In the genomic region with DNA sequence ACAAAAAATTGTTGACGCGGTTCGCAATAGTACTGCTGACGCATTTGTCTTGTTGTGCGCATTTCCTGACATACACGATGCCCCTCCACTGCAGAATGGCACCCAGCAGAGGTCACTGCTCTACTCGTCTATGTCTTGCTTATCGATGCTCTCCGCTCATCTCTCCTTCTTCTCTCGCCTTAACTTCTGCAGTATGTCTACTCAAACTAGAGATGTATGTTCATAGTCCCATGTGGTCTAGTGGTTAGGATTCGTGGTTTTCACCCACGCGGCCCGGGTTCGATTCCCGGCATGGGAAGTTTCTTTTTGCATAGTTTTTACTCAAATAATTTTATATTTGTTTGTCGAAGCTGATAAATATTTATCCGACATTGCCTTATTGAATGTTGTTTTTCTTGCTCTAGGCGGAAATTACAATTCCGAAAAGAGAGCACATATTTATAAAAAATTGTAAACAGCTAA, we compare ENCODE assay signal across 4 worm cellular contexts.
TF ChIP-seq lines count a peak whose summit lies in the region.

TSS of gene C28G1.2 (plus strand) at position 130 of the 462 bp plus-strand sequence.

TF ChIP-seq in whole organism, L2 larva, 48 proteins besides CTCF, POLR2A, EP300 and RAD21 (continues in another document):
- TF ChIP-seq sem-4 (tag; optimal IDR thresholded peaks at IDR 0.05; lab: Kevin White, UChicago), result peak; percentile 84
- peak; percentile 91 for TF ChIP-seq sma-3 (GFP tag; optimal IDR thresholded peaks at IDR 0.05; lab: Kevin White, UChicago)
- TF ChIP-seq ZK546.5 (tag; optimal IDR thresholded peaks at IDR 0.05; lab: Kevin White, UChicago), result no peak
- peak; percentile 95 for TF ChIP-seq F13H6.1 (tag; optimal IDR thresholded peaks at IDR 0.05; lab: Kevin White, UChicago)
- TF ChIP-seq sma-9 (GFP tag; optimal IDR thresholded peaks at IDR 0.05; lab: Kevin White, UChicago), result peak; percentile 95
- TF ChIP-seq sma-9 (tag; optimal IDR thresholded peaks at IDR 0.05; lab: Kevin White, UChicago), result no peak
- TF ChIP-seq nhr-21 (tag; optimal IDR thresholded peaks at IDR 0.05; lab: Kevin White, UChicago), result peak; percentile 92
- peak; percentile 28 for TF ChIP-seq ceh-16 (tag; optimal IDR thresholded peaks at IDR 0.05; lab: Kevin White, UChicago)
- peak; percentile 45 for TF ChIP-seq nhr-10 (tag; optimal IDR thresholded peaks at IDR 0.05; lab: Kevin White, UChicago)
- TF ChIP-seq unc-55 (GFP tag; optimal IDR thresholded peaks at IDR 0.05; lab: Kevin White, UChicago), result peak; percentile 91
- TF ChIP-seq nhr-129 (tag; optimal IDR thresholded peaks at IDR 0.05; lab: Kevin White, UChicago), result peak; percentile 97
- no peak for TF ChIP-seq alr-1 (tag; optimal IDR thresholded peaks at IDR 0.05; lab: Kevin White, UChicago)
- peak; percentile 94 for TF ChIP-seq egl-27 (tag; optimal IDR thresholded peaks at IDR 0.05; lab: Kevin White, UChicago)
- peak; percentile 58 for TF ChIP-seq blmp-1 (tag; optimal IDR thresholded peaks at IDR 0.05; lab: Kevin White, UChicago; ENCODE audit: insufficient read depth)
- peak; percentile 95 for TF ChIP-seq nhr-6 (tag; optimal IDR thresholded peaks at IDR 0.05; lab: Kevin White, UChicago)
- peak; percentile 81 for TF ChIP-seq Y55F3AM.14 (GFP tag; optimal IDR thresholded peaks at IDR 0.05; lab: Kevin White, UChicago)
- no peak for TF ChIP-seq R02D3.7 (tag; optimal IDR thresholded peaks at IDR 0.05; lab: Kevin White, UChicago)
- TF ChIP-seq elt-1 (tag; optimal IDR thresholded peaks at IDR 0.05; lab: Kevin White, UChicago), result no peak
- peak; percentile 44 for TF ChIP-seq unc-62 (GFP tag; optimal IDR thresholded peaks at IDR 0.05; lab: Kevin White, UChicago)
- peak; percentile 65 for TF ChIP-seq fos-1 (tag; optimal IDR thresholded peaks at IDR 0.05; lab: Kevin White, UChicago)
- no peak for TF ChIP-seq ztf-1 (GFP tag; conservative IDR thresholded peaks at IDR 0.05; lab: Robert Waterston, UW)

TF ChIP-seq in whole organism, L4 larva, 104 proteins besides CTCF, POLR2A, EP300 and RAD21 (continues in another document):
- TF ChIP-seq ceh-82 (tag; optimal IDR thresholded peaks at IDR 0.05; lab: Kevin White, UChicago) (peak; percentile 14), pqm-1 (tag; optimal IDR thresholded peaks at IDR 0.05; lab: Kevin White, UChicago) (no peak), nhr-10 (tag; optimal IDR thresholded peaks at IDR 0.05; lab: Kevin White, UChicago) (peak; percentile 18), unc-62 (GFP tag; optimal IDR thresholded peaks at IDR 0.05 in 1 of 2; lab: Kevin White, UChicago) (peak in 1 of 2 experiments; percentile 98), unc-62 (tag; optimal IDR thresholded peaks at IDR 0.05; lab: Kevin White, UChicago) (no peak), daf-12 (tag; optimal IDR thresholded peaks at IDR 0.05; lab: Kevin White, UChicago) (no peak), daf-8 (GFP tag; IDR thresholded peaks at IDR 0.05; lab: Robert Waterston, UW) (peak; percentile 71; the same call in 1 of the 2 replicates), mep-1 (tag; optimal IDR thresholded peaks at IDR 0.05; lab: Kevin White, UChicago) (peak; percentile 97), lim-7 (GFP tag; IDR thresholded peaks at IDR 0.05; lab: Robert Waterston, UW) (peak; percentile 99), R02D3.7 (tag; optimal IDR thresholded peaks at IDR 0.05; lab: Kevin White, UChicago) (peak; percentile 48), egl-43 (GFP tag; IDR thresholded peaks at IDR 0.05; lab: Robert Waterston, UW) (peak; percentile 99), spr-1 (tag; optimal IDR thresholded peaks at IDR 0.05; lab: Kevin White, UChicago) (peak; percentile 92), daf-19 (GFP tag; conservative IDR thresholded peaks at IDR 0.05; lab: Robert Waterston, UW) (peak; percentile 96), nhr-6 (tag; optimal IDR thresholded peaks at IDR 0.05; lab: Kevin White, UChicago) (peak; percentile 80), lir-3 (tag; optimal IDR thresholded peaks at IDR 0.05; lab: Kevin White, UChicago) (peak; percentile 88), nhr-102 (tag; optimal IDR thresholded peaks at IDR 0.05; lab: Kevin White, UChicago) (peak; percentile 88), nhr-28 (tag; optimal IDR thresholded peaks at IDR 0.05; lab: Kevin White, UChicago) (peak; percentile 72), rbr-2 (tag; optimal IDR thresholded peaks at IDR 0.05; lab: Kevin White, UChicago) (peak; percentile 97), dve-1 (tag; optimal IDR thresholded peaks at IDR 0.05; lab: Kevin White, UChicago; ENCODE audit: insufficient read depth) (peak; percentile 95), zfp-3 (GFP tag; conservative IDR thresholded peaks at IDR 0.05; lab: Robert Waterston, UW) (peak; percentile 88), ceh-44 (GFP tag; IDR thresholded peaks at IDR 0.05; lab: Robert Waterston, UW) (peak; percentile 94), ceh-62 (tag; optimal IDR thresholded peaks at IDR 0.05; lab: Kevin White, UChicago) (no peak)

TF ChIP-seq in whole organism, late embryonic, 69 proteins besides CTCF, POLR2A, EP300 and RAD21 (continues in another document):
- peak; percentile 75 for TF ChIP-seq pros-1 (tag; optimal IDR thresholded peaks at IDR 0.05; lab: Kevin White, UChicago)
- peak; percentile 94 for TF ChIP-seq F13H6.1 (tag; optimal IDR thresholded peaks at IDR 0.05; lab: Kevin White, UChicago)
- TF ChIP-seq tbx-7 (tag; optimal IDR thresholded peaks at IDR 0.05; lab: Kevin White, UChicago), result peak; percentile 77
- peak; percentile 80 for TF ChIP-seq zip-5 (tag; optimal IDR thresholded peaks at IDR 0.05; lab: Kevin White, UChicago)
- TF ChIP-seq hlh-13 (GFP tag; optimal IDR thresholded peaks at IDR 0.05; lab: Kevin White, UChicago), result peak; percentile 97
- peak; percentile 94 for TF ChIP-seq ceh-18 (tag; optimal IDR thresholded peaks at IDR 0.05; lab: Kevin White, UChicago)
- TF ChIP-seq fkh-6 (tag; optimal IDR thresholded peaks at IDR 0.05; lab: Kevin White, UChicago), result peak; percentile 91
- peak; percentile 87 for TF ChIP-seq K09A11.1 (tag; optimal IDR thresholded peaks at IDR 0.05; lab: Kevin White, UChicago; ENCODE audit: insufficient read depth)
- TF ChIP-seq dmd-4 (tag; optimal IDR thresholded peaks at IDR 0.05; lab: Kevin White, UChicago; ENCODE audit: borderline replicate concordance), result peak; percentile 91
- peak; percentile 71 for TF ChIP-seq odd-2 (tag; optimal IDR thresholded peaks at IDR 0.05; lab: Kevin White, UChicago)
- peak; percentile 85 for TF ChIP-seq npax-4 (tag; optimal IDR thresholded peaks at IDR 0.05; lab: Kevin White, UChicago)
- TF ChIP-seq ceh-48 (tag; optimal IDR thresholded peaks at IDR 0.05; lab: Kevin White, UChicago), result peak; percentile 89
- peak; percentile 87 for TF ChIP-seq hlh-8 (tag; optimal IDR thresholded peaks at IDR 0.05; lab: Kevin White, UChicago)
- TF ChIP-seq ref-2 (tag; optimal IDR thresholded peaks at IDR 0.05; lab: Kevin White, UChicago), result peak; percentile 98
- TF ChIP-seq fax-1 (tag; optimal IDR thresholded peaks at IDR 0.05; lab: Kevin White, UChicago), result peak; percentile 89
- peak; percentile 52 for TF ChIP-seq ets-4 (tag; optimal IDR thresholded peaks at IDR 0.05; lab: Kevin White, UChicago)
- peak; percentile 90 for TF ChIP-seq nhr-232 (tag; optimal IDR thresholded peaks at IDR 0.05; lab: Kevin White, UChicago)
- TF ChIP-seq pat-9 (tag; optimal IDR thresholded peaks at IDR 0.05; lab: Kevin White, UChicago), result peak; percentile 93
- peak; percentile 91 for TF ChIP-seq hlh-15 (tag; optimal IDR thresholded peaks at IDR 0.05; lab: Kevin White, UChicago)
- peak; percentile 92 for TF ChIP-seq C38D4.7 (GFP tag; optimal IDR thresholded peaks at IDR 0.05; lab: Kevin White, UChicago)
- TF ChIP-seq pha-2 (tag; optimal IDR thresholded peaks at IDR 0.05; lab: Kevin White, UChicago), result peak; percentile 94
- peak; percentile 92 for TF ChIP-seq ahr-1 (tag; optimal IDR thresholded peaks at IDR 0.05; lab: Kevin White, UChicago)
- TF ChIP-seq fkh-10 (GFP tag; optimal IDR thresholded peaks at IDR 0.05; lab: Kevin White, UChicago), result peak; percentile 80

TF ChIP-seq in whole organism, mixed stage, embryonic, 35 proteins besides CTCF, POLR2A, EP300 and RAD21 (continues in another document):
- TF ChIP-seq elt-3 (tag; optimal IDR thresholded peaks at IDR 0.05; lab: Kevin White, UChicago) (peak; percentile 15), bed-3 (GFP tag; optimal IDR thresholded peaks at IDR 0.05; lab: Kevin White, UChicago) (peak; percentile 90), snpc-4 (tag; optimal IDR thresholded peaks at IDR 0.05; lab: Kevin White, UChicago) (no peak), tbx-8 (GFP tag; optimal IDR thresholded peaks at IDR 0.05; lab: Kevin White, UChicago) (peak; percentile 94), lin-13 (tag; optimal IDR thresholded peaks at IDR 0.05; lab: Kevin White, UChicago) (peak; percentile 72), unc-62 (GFP tag; optimal IDR thresholded peaks at IDR 0.05; lab: Kevin White, UChicago) (peak; percentile 69), ham-2 (GFP tag; optimal IDR thresholded peaks at IDR 0.05; lab: Kevin White, UChicago) (peak; percentile 93), cnd-1 (tag; optimal IDR thresholded peaks at IDR 0.05; lab: Kevin White, UChicago) (peak; percentile 97), unc-120 (tag; optimal IDR thresholded peaks at IDR 0.05; lab: Kevin White, UChicago; ENCODE audit: poor library complexity, severe bottlenecking) (peak; percentile 98), zip-8 (tag; optimal IDR thresholded peaks at IDR 0.05; lab: Kevin White, UChicago) (no peak), nhr-76 (tag; optimal IDR thresholded peaks at IDR 0.05; lab: Kevin White, UChicago) (no peak), lsy-2 (tag; optimal IDR thresholded peaks at IDR 0.05; lab: Kevin White, UChicago) (peak; percentile 79), lin-32 (GFP tag; optimal IDR thresholded peaks at IDR 0.05; lab: Kevin White, UChicago) (peak; percentile 93), sptf-1 (tag; optimal IDR thresholded peaks at IDR 0.05; lab: Kevin White, UChicago) (peak; percentile 98), mls-2 (tag; optimal IDR thresholded peaks at IDR 0.05; lab: Kevin White, UChicago) (peak; percentile 99), sem-2 (GFP tag; optimal IDR thresholded peaks at IDR 0.05; lab: Kevin White, UChicago) (peak; percentile 92), M03D4.4 (tag; optimal IDR thresholded peaks at IDR 0.05; lab: Kevin White, UChicago) (peak; percentile 97), drap-1 (GFP tag; optimal IDR thresholded peaks at IDR 0.05; lab: Kevin White, UChicago) (peak; percentile 98), mab-5 (tag; optimal IDR thresholded peaks at IDR 0.05; lab: Kevin White, UChicago) (peak; percentile 1), hlh-1 (tag; optimal IDR thresholded peaks at IDR 0.05; lab: Kevin White, UChicago) (peak; percentile 69), pha-4 (tag; optimal IDR thresholded peaks at IDR 0.05; lab: Kevin White, UChicago) (peak; percentile 65), blmp-1 (tag; optimal IDR thresholded peaks at IDR 0.05; lab: Kevin White, UChicago) (peak; percentile 21), nhr-2 (tag; optimal IDR thresholded peaks at IDR 0.05; lab: Kevin White, UChicago) (peak; percentile 28), ztf-11 (tag; optimal IDR thresholded peaks at IDR 0.05; lab: Kevin White, UChicago) (peak; percentile 51), flh-1 (GFP tag; optimal IDR thresholded peaks at IDR 0.05; lab: Kevin White, UChicago) (peak; percentile 94), elt-1 (tag; optimal IDR thresholded peaks at IDR 0.05; lab: Kevin White, UChicago; ENCODE audit: borderline replicate concordance, insufficient read depth) (peak; percentile 33), nhr-12 (tag; optimal IDR thresholded peaks at IDR 0.05; lab: Kevin White, UChicago) (peak; percentile 68)
